Fruit fly (Drosophila melanogaster) whole organism, pupa: ENCODE measurements around the gene Gr93c.

ENCODE experiments used
- CG10348 ChIP-seq: fragments of 200-800 bp; sonication (Bioruptor generic); IDR thresholded peaks from 2 replicates; pipeline ENCODE4 v1.3.6; 2022; ENCODE audit warnings: missing biosample characterization, missing genetic modification characterization
- CG12605 ChIP-seq: fragments of 200-800 bp; sonication (Bioruptor generic); IDR thresholded peaks from 2 replicates; pipeline ENCODE4 v1.3.6; 2022; ENCODE audit warnings: missing biosample characterization, missing genetic modification characterization
- CG13204 ChIP-seq: fragments of 200-800 bp; sonication (Bioruptor generic); optimal IDR thresholded peaks from 2 replicates; lab custom pipeline; 2018; ENCODE audit warnings: missing biosample characterization, mild to moderate bottlenecking, missing genetic modification characterization, moderate library complexity
- CG14655 ChIP-seq: fragments of 200-800 bp; sonication (Bioruptor generic); optimal IDR thresholded peaks from 3 replicates; lab custom pipeline; 2017; ENCODE audit warnings: mild to moderate bottlenecking, missing biosample characterization, missing genetic modification reagents, missing genetic modification characterization
- CG15710 ChIP-seq: fragments of 200-800 bp; sonication (Bioruptor generic); optimal IDR thresholded peaks from 2 replicates; lab custom pipeline; 2018; ENCODE audit warnings: missing biosample characterization, mild to moderate bottlenecking, missing genetic modification characterization, moderate library complexity
- CG17806 ChIP-seq: fragments of 200-800 bp; sonication (Bioruptor generic); optimal IDR thresholded peaks from 2 replicates; lab custom pipeline; 2018; ENCODE audit warnings: missing biosample characterization, mild to moderate bottlenecking, missing genetic modification characterization, moderate library complexity
- CG32121 ChIP-seq: fragments of 200-800 bp; sonication (Bioruptor generic); IDR thresholded peaks from 2 replicates; pipeline ENCODE4 v1.3.6; 2022; ENCODE audit warnings: missing biosample characterization, missing genetic modification characterization
- CG34367 ChIP-seq: fragments of 200-800 bp; sonication (Bioruptor generic); optimal IDR thresholded peaks from 2 replicates; lab custom pipeline; 2018; ENCODE audit warnings: missing biosample characterization, mild to moderate bottlenecking, missing genetic modification characterization
- CG4496 ChIP-seq: fragments of 200-800 bp; sonication (Bioruptor generic); IDR thresholded peaks from 3 replicates; pipeline ENCODE4 v1.3.6; 2022; ENCODE audit warnings: missing biosample characterization, missing genetic modification characterization
- CG8159 ChIP-seq: fragments of 200-800 bp; sonication (Bioruptor generic); optimal IDR thresholded peaks from 3 replicates; lab custom pipeline; 2018; ENCODE audit warnings: missing biosample characterization, mild to moderate bottlenecking, missing genetic modification characterization, moderate library complexity
- CG8301 ChIP-seq: fragments of 200-800 bp; sonication (Bioruptor generic); optimal IDR thresholded peaks from 2 replicates; lab custom pipeline; 2018; ENCODE audit warnings: missing biosample characterization, mild to moderate bottlenecking, missing genetic modification characterization
- CG9948 ChIP-seq: fragments of 200-800 bp; sonication (Bioruptor generic); optimal IDR thresholded peaks from 2 replicates; lab custom pipeline; 2018; ENCODE audit warnings: missing biosample characterization, mild to moderate bottlenecking, missing genetic modification characterization, moderate library complexity
- D1 ChIP-seq: fragments of 200-800 bp; sonication (Bioruptor generic); optimal IDR thresholded peaks from 2 replicates; lab custom pipeline; 2018; ENCODE audit warnings: missing biosample characterization, mild to moderate bottlenecking, missing genetic modification characterization, moderate library complexity
- EcR ChIP-seq: fragments of 200-800 bp; sonication (Bioruptor generic); optimal IDR thresholded peaks from 3 replicates; lab custom pipeline; 2019; ENCODE audit warnings: missing biosample characterization, missing genetic modification characterization, mild to moderate bottlenecking, moderate library complexity, missing genetic modification reagents
- Ets98B ChIP-seq: fragments of 200-800 bp; sonication (Bioruptor generic); IDR thresholded peaks from 2 replicates; pipeline ENCODE4 v1.3.6; 2022; ENCODE audit warnings: missing biosample characterization, missing genetic modification characterization
- Pif1A ChIP-seq: fragments of 200-800 bp; sonication (Bioruptor generic); optimal IDR thresholded peaks from 3 replicates; lab custom pipeline; 2016; ENCODE audit warnings: missing biosample characterization, missing genetic modification characterization
- Pif1B ChIP-seq: fragments of 200-800 bp; sonication (Bioruptor generic); optimal IDR thresholded peaks from 3 replicates; lab custom pipeline; 2016; ENCODE audit warnings: missing biosample characterization, missing genetic modification characterization
- Snoo ChIP-seq: fragments of 200-800 bp; sonication (Bioruptor generic); optimal IDR thresholded peaks from 3 replicates; lab custom pipeline; 2017; ENCODE audit warnings: missing biosample characterization, mild to moderate bottlenecking, missing genetic modification characterization, inconsistent platforms
- fd96Ca ChIP-seq: fragments of 200-800 bp; sonication (Bioruptor generic); IDR thresholded peaks from 3 replicates; pipeline ENCODE4 v1.3.6; 2022; ENCODE audit warnings: missing biosample characterization, missing genetic modification characterization
- gl ChIP-seq: fragments of 200-800 bp; sonication (Bioruptor generic); optimal IDR thresholded peaks from 2 replicates; lab custom pipeline; 2018; ENCODE audit warnings: missing biosample characterization, mild to moderate bottlenecking, missing genetic modification characterization
- rn ChIP-seq: fragments of 200-800 bp; sonication (Bioruptor generic); IDR thresholded peaks from 2 replicates; pipeline ENCODE4 v1.3.6; 2022; ENCODE audit warnings: missing biosample characterization, missing genetic modification characterization

The Gr93c gene

dm6 chr3R:21824407-21825006 lies 20.6 kb downstream of the Gr93c start:
- TF ChIP-seq Pif1A = no peak
- TF ChIP-seq EcR (GFP tag; lab: Kevin White, UChicago) = peak; percentile 80
- TF ChIP-seq CG12605 (GFP tag; lab: Robert Waterston, UW) = 0 out of 2 replicates have a peak, but pooled peaks have one; percentile 36
- 0 out of 3 replicates have a peak, but pooled peaks have one; percentile 40 for TF ChIP-seq CG4496 (GFP tag; lab: Robert Waterston, UW)
- no peak for TF ChIP-seq Snoo (tag; lab: Kevin White, UChicago)
- TF ChIP-seq CG34367 = peak; percentile 48
- no peak for TF ChIP-seq CG32121 (GFP tag; lab: Robert Waterston, UW)
- TF ChIP-seq Pif1B = no peak
- no peak for TF ChIP-seq D1
- no peak for TF ChIP-seq CG8301
- TF ChIP-seq rn (GFP tag; lab: Robert Waterston, UW) = no peak
- TF ChIP-seq CG9948 (tag; lab: Kevin White, UChicago) = no peak
- no peak for TF ChIP-seq CG10348
- TF ChIP-seq CG8159 (tag; lab: Kevin White, UChicago) = no peak
- peak; percentile 85 for TF ChIP-seq gl
- no peak for TF ChIP-seq Ets98B (GFP tag; lab: Robert Waterston, UW)
- TF ChIP-seq fd96Ca = no peak
- TF ChIP-seq CG13204 = peak; percentile 54
- no peak for TF ChIP-seq CG15710 (tag; lab: Kevin White, UChicago)
- peak; percentile 4 for TF ChIP-seq CG14655 (GFP tag; lab: Kevin White, UChicago)
- TF ChIP-seq CG17806 (tag; lab: Kevin White, UChicago) = no peak
- TF ChIP-seq, all 21 proteins: peak for 7

- TF ChIP-seq CG13204 = no peak
- TF ChIP-seq EcR (GFP tag; lab: Kevin White, UChicago) = no peak
- peak; percentile 50 for TF ChIP-seq CG15710 (tag; lab: Kevin White, UChicago)
- no peak for TF ChIP-seq CG8301
- TF ChIP-seq CG8159 (tag; lab: Kevin White, UChicago) = peak; percentile 95
- peak; percentile 74 for TF ChIP-seq CG9948 (tag; lab: Kevin White, UChicago)
- peak; percentile 38 for TF ChIP-seq Pif1B
- no peak for TF ChIP-seq Ets98B (GFP tag; lab: Robert Waterston, UW)
- no peak for TF ChIP-seq Pif1A
- no peak for TF ChIP-seq CG12605 (GFP tag; lab: Robert Waterston, UW)
- no peak for TF ChIP-seq Snoo (tag; lab: Kevin White, UChicago)
- TF ChIP-seq CG17806 (tag; lab: Kevin White, UChicago) = peak; percentile 91
- no peak for TF ChIP-seq CG4496 (GFP tag; lab: Robert Waterston, UW)
- no peak for TF ChIP-seq CG32121 (GFP tag; lab: Robert Waterston, UW)
- no peak for TF ChIP-seq gl
- peak; percentile 90 for TF ChIP-seq D1
- TF ChIP-seq rn (GFP tag; lab: Robert Waterston, UW) = no peak
- TF ChIP-seq CG14655 (GFP tag; lab: Kevin White, UChicago) = peak; percentile 73
- TF ChIP-seq CG10348 = no peak
- 0 out of 3 replicates have a peak, but pooled peaks have one; percentile 10 for TF ChIP-seq fd96Ca
- TF ChIP-seq CG34367 = peak; percentile 11
These were observed 21.2 kb downstream of the Gr93c start for dm6 chr3R:21823699-21824406.

- TF ChIP-seq Snoo (tag; lab: Kevin White, UChicago) = peak; percentile 36
- TF ChIP-seq CG10348 = no peak
- TF ChIP-seq CG17806 (tag; lab: Kevin White, UChicago) = no peak
- TF ChIP-seq CG8159 (tag; lab: Kevin White, UChicago) = peak; percentile 27
- TF ChIP-seq EcR (GFP tag; lab: Kevin White, UChicago) = no peak
- no peak for TF ChIP-seq CG34367
- TF ChIP-seq D1 = no peak
- TF ChIP-seq CG14655 (GFP tag; lab: Kevin White, UChicago) = no peak
- no peak for TF ChIP-seq CG32121 (GFP tag; lab: Robert Waterston, UW)
- TF ChIP-seq CG15710 (tag; lab: Kevin White, UChicago) = peak; percentile 4
- no peak for TF ChIP-seq CG8301
- TF ChIP-seq CG13204 = no peak
- TF ChIP-seq CG12605 (GFP tag; lab: Robert Waterston, UW) = no peak
- no peak for TF ChIP-seq CG9948 (tag; lab: Kevin White, UChicago)
- TF ChIP-seq fd96Ca = no peak
- peak; percentile 62 for TF ChIP-seq gl
- no peak for TF ChIP-seq Ets98B (GFP tag; lab: Robert Waterston, UW)
- peak; percentile 64 for TF ChIP-seq Pif1A
- TF ChIP-seq Pif1B = peak; percentile 62
- TF ChIP-seq rn (GFP tag; lab: Robert Waterston, UW) = no peak
- no peak for TF ChIP-seq CG4496 (GFP tag; lab: Robert Waterston, UW)
- TF ChIP-seq, all 21 proteins: peak for 6
These were observed 22.0 kb downstream of the Gr93c start for dm6 chr3R:21823076-21823475.

- TF ChIP-seq CG32121 (GFP tag; lab: Robert Waterston, UW) = no peak
- no peak for TF ChIP-seq gl
- TF ChIP-seq rn (GFP tag; lab: Robert Waterston, UW) = no peak
- no peak for TF ChIP-seq CG10348
- no peak for TF ChIP-seq D1
- no peak for TF ChIP-seq CG12605 (GFP tag; lab: Robert Waterston, UW)
- no peak for TF ChIP-seq Ets98B (GFP tag; lab: Robert Waterston, UW)
- no peak for TF ChIP-seq Snoo (tag; lab: Kevin White, UChicago)
- no peak for TF ChIP-seq EcR (GFP tag; lab: Kevin White, UChicago)
- TF ChIP-seq CG9948 (tag; lab: Kevin White, UChicago) = no peak
- TF ChIP-seq CG13204 = no peak
These were observed 22.5 kb downstream of the Gr93c start, which contains the start of gene CASK for dm6 chr3R:21822562-21822933. CASK (minus strand) TSS chr3R:21822674.
